Worm (Caenorhabditis elegans): Measurements from ENCODE around the gene C34C12.7.

The C34C12.7 gene

DNA sequence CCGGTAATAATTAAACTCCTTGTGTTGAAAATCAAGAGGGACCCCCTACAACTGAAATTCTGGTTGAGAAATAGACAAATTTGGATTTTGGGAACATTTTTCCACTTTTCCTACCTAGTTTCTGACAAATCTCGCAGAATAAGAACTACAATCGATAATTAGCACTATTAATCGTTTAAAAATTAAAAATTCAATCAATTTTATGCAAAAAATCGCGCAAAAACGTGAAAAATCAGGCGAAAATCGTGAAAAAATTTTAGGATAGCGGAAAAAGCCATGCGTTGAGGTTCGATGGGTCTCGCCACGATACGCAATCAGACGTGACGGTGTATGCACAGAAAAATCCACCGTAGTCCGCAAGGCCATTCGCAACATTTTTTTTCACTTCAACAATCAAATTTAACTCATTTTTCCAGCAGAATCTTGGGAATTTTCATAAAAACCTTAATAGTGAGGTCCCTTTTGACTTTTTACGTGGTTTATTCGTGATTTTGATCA lies 17.0 kb upstream of the C34C12.7 start, which contains the start of gene lias-1 (continued):
- TF ChIP-seq ceh-44 (GFP tag; IDR thresholded peaks at IDR 0.05) (no peak), fkh-10 (GFP tag; optimal IDR thresholded peaks at IDR 0.05) (peak; percentile 52), snpc-4 (tag; optimal IDR thresholded peaks at IDR 0.05) (no peak), nhr-41 (GFP tag; IDR thresholded peaks at IDR 0.05) (no peak), lin-1 (GFP tag; IDR thresholded peaks at IDR 0.05) (no peak), zag-1 (tag; optimal IDR thresholded peaks at IDR 0.05) (no peak), snpc-1.2 (GFP tag; IDR thresholded peaks at IDR 0.05) (no peak), skn-1 (tag; optimal IDR thresholded peaks at IDR 0.05) (no peak), daf-19 (GFP tag; conservative IDR thresholded peaks at IDR 0.05) (no peak), F44E2.7 (GFP tag; IDR thresholded peaks at IDR 0.05) (no peak), egl-27 (tag; optimal IDR thresholded peaks at IDR 0.05) (no peak), lir-3 (tag; optimal IDR thresholded peaks at IDR 0.05) (no peak), lin-13 (GFP tag; optimal IDR thresholded peaks at IDR 0.05) (peak; percentile 86), mep-1 (tag; optimal IDR thresholded peaks at IDR 0.05) (peak; percentile 90), mxl-3 (GFP tag; optimal IDR thresholded peaks at IDR 0.05) (peak; percentile 79), R02D3.7 (tag; optimal IDR thresholded peaks at IDR 0.05) (no peak), daf-8 (GFP tag; IDR thresholded peaks at IDR 0.05) (no peak), nhr-6 (tag; optimal IDR thresholded peaks at IDR 0.05) (peak; percentile 73), nhr-77 (tag; optimal IDR thresholded peaks at IDR 0.05) (peak; percentile 84), hmg-1.1 (GFP tag; IDR thresholded peaks at IDR 0.05) (peak; percentile 66), tra-1 (GFP tag; IDR thresholded peaks at IDR 0.05) (no peak), aly-2 (tag; optimal IDR thresholded peaks at IDR 0.05) (no peak), egl-43 (GFP tag; IDR thresholded peaks at IDR 0.05) (no peak), D1046.2 (GFP tag; IDR thresholded peaks at IDR 0.05) (no peak), nhr-11 (tag; optimal IDR thresholded peaks at IDR 0.05) (peak; percentile 70), sdz-12 (GFP tag; optimal IDR thresholded peaks at IDR 0.05) (no peak), ceh-20 (GFP tag; IDR thresholded peaks at IDR 0.05) (no peak), mes-2 (tag; optimal IDR thresholded peaks at IDR 0.05; ENCODE audit: poor library complexity, severe bottlenecking) (peak; percentile 90), ztf-11 (tag; optimal IDR thresholded peaks at IDR 0.05) (no peak), duxl-1 (tag; optimal IDR thresholded peaks at IDR 0.05; ENCODE audit: poor library complexity) (peak; percentile 21), ctbp-1 (GFP tag; IDR thresholded peaks at IDR 0.05) (no peak), lin-38 (GFP tag; IDR thresholded peaks at IDR 0.05) (peak; percentile 83), set-16 (GFP tag; IDR thresholded peaks at IDR 0.05) (no peak), fos-1 (tag; optimal IDR thresholded peaks at IDR 0.05) (no peak), cey-2 (tag; optimal IDR thresholded peaks at IDR 0.05; ENCODE audit: borderline replicate concordance, insufficient read depth) (no peak), zip-11 (GFP tag; IDR thresholded peaks at IDR 0.05) (no peak), nhr-25 (tag; optimal IDR thresholded peaks at IDR 0.05; ENCODE audit: borderline replicate concordance, insufficient read depth) (peak; percentile 55), nhr-48 (tag; optimal IDR thresholded peaks at IDR 0.05) (no peak), zfp-3 (GFP tag; conservative IDR thresholded peaks at IDR 0.05) (no peak), saeg-2 (GFP tag; IDR thresholded peaks at IDR 0.05) (no peak), mxl-2 (GFP tag; conservative IDR thresholded peaks at IDR 0.05) (no peak), php-3 (GFP tag; IDR thresholded peaks at IDR 0.05) (no peak), gei-8 (GFP tag; optimal IDR thresholded peaks at IDR 0.05) (no peak), spr-3 (GFP tag; optimal IDR thresholded peaks at IDR 0.05) (no peak), unc-62 (GFP tag; optimal IDR thresholded peaks at IDR 0.05 in 1 of 2) (peak in 1 of 2 experiments; percentile 89), unc-62 (tag; optimal IDR thresholded peaks at IDR 0.05) (no peak), dmd-6 (GFP tag; IDR thresholded peaks at IDR 0.05) (peak; percentile 24; the same call in 1 of the 2 replicates), madf-5 (GFP tag; IDR thresholded peaks at IDR 0.05) (no peak), nhr-28 (tag; optimal IDR thresholded peaks at IDR 0.05) (peak; percentile 68), F37D6.2 (tag; optimal IDR thresholded peaks at IDR 0.05) (no peak), ama-1 (optimal IDR thresholded peaks at IDR 0.05) (peak; percentile 92), T20F7.1 (GFP tag; optimal IDR thresholded peaks at IDR 0.05) (peak; percentile 76)
